Fruit fly (Drosophila melanogaster) whole organism, wandering third instar larva: Measurements from ENCODE around the gene Tom.

Experiments
- CG9705 ChIP-seq: fragments of 200-800 bp; sonication (Bioruptor generic); optimal IDR thresholded peaks from 2 replicates; lab custom pipeline; 2018; ENCODE audit warnings: missing biosample characterization, mild to moderate bottlenecking, missing genetic modification characterization
- GATAd ChIP-seq: sonication (Bioruptor generic); optimal IDR thresholded peaks from 2 replicates; lab custom pipeline; 2016; ENCODE audit warnings: missing biosample characterization, missing genetic modification characterization
- Hnf4 ChIP-seq: fragments of 200-800 bp; sonication (Bioruptor generic); optimal IDR thresholded peaks from 2 replicates; lab custom pipeline; 2016; ENCODE audit warnings: missing biosample characterization, mild to moderate bottlenecking, missing genetic modification characterization
- Hr78 ChIP-seq: fragments of >200 bp; optimal IDR thresholded peaks from 2 replicates; lab custom pipeline; 2017; ENCODE audit warnings: missing biosample characterization, missing genetic modification characterization
- Hr83 ChIP-seq: fragments of 200-300 bp; sonication (Bioruptor generic); optimal IDR thresholded peaks from 2 replicates; lab custom pipeline; 2016; ENCODE audit warnings: missing biosample characterization, mild to moderate bottlenecking, missing genetic modification characterization, moderate library complexity; ENCODE audit not compliant: poor library complexity, severe bottlenecking
- Myc ChIP-seq: fragments of >200 bp; optimal IDR thresholded peaks from 2 replicates; lab custom pipeline; 2017
- fru ChIP-seq: fragments of 200-800 bp; sonication (Bioruptor generic); optimal IDR thresholded peaks from 3 replicates; lab custom pipeline; 2016; ENCODE audit warnings: missing biosample characterization, mild to moderate bottlenecking, missing genetic modification characterization
- h ChIP-seq: fragments of 200-800 bp; sonication (Bioruptor generic); optimal IDR thresholded peaks from 3 replicates; lab custom pipeline; 2016; ENCODE audit warnings: missing biosample characterization, mild to moderate bottlenecking, missing genetic modification characterization
- pan ChIP-seq: fragments of >200 bp; optimal IDR thresholded peaks from 2 replicates; lab custom pipeline; 2017

DNA sequence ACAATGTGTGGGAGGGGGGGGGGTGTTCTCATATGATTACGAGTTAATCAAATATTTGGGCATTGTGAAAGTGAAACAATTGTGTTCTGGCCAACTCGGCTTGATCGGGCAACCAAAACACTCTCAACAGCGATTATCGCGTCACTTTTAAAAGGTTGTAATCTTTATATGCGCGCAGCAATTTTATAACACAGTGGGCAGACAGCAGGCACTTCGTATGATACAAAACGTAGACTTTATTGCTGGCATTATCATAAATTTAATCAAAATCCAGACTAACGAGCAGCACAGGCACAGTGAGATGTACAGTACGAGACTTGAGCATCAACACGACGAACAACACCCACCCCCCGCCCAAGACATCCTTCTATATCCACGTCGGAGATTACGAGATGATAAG is 23.7 kb downstream of the Tom start:
- TF ChIP-seq pan (no peak), CG9705 (GFP tag; lab: Kevin White, UChicago) (no peak), Hr78 (GFP tag; lab: Kevin White, UChicago) (no peak), h (GFP tag; lab: Kevin White, UChicago) (no peak), fru (GFP tag; lab: Kevin White, UChicago) (no peak), Hnf4 (GFP tag; lab: Kevin White, UChicago) (no peak), Myc (lab: Kevin White, UChicago) (no peak), Hr83 (GFP tag; lab: Kevin White, UChicago) (no peak), GATAd (GFP tag; lab: Kevin White, UChicago) (no peak)
